Worm (Caenorhabditis elegans) whole organism, early embryonic: Measurements from ENCODE around the gene ape-1.

ENCODE experiments used
- B0310.2 ChIP-seq: sonication (generic microtip); optimal IDR thresholded peaks from 2 replicates; lab custom pipeline; 2016; ENCODE audit warnings: mild to moderate bottlenecking, missing genetic modification characterization, missing compliant biosample characterization
- aly-1 ChIP-seq: sonication (generic microtip); optimal IDR thresholded peaks from 2 replicates; lab custom pipeline; 2016; ENCODE audit warnings: missing genetic modification characterization, missing compliant biosample characterization
- ama-1 ChIP-seq: fragments of 150-350 bp; optimal IDR thresholded peaks from 2 replicates; lab custom pipeline; 2014
- ets-7 ChIP-seq: sonication (generic microtip); optimal IDR thresholded peaks from 2 replicates; lab custom pipeline; 2016; ENCODE audit warnings: missing genotype, missing genetic modification characterization, missing compliant biosample characterization
- flt-1 ChIP-seq: fragments of 200-800 bp; sonication (Bioruptor generic); IDR thresholded peaks from 2 replicates; pipeline ENCODE4 v1.3.6; 2022; ENCODE audit warnings: missing genetic modification characterization, missing compliant biosample characterization
- hmbx-1 ChIP-seq: sonication (generic microtip); optimal IDR thresholded peaks from 2 replicates; lab custom pipeline; 2016; ENCODE audit warnings: mild to moderate bottlenecking, missing genetic modification characterization, missing compliant biosample characterization
- hnd-1 ChIP-seq: sonication (generic microtip); optimal IDR thresholded peaks from 2 replicates; lab custom pipeline; 2016; ENCODE audit warnings: missing genetic modification characterization, missing compliant biosample characterization
- scrt-1 ChIP-seq: fragments of 200-800 bp; sonication (Bioruptor generic); IDR thresholded peaks from 2 replicates; pipeline ENCODE4 v1.3.6; 2022; ENCODE audit warnings: missing genetic modification characterization, missing compliant biosample characterization
- tra-4 ChIP-seq: sonication (generic microtip); optimal IDR thresholded peaks from 2 replicates; lab custom pipeline; 2017; ENCODE audit warnings: missing genetic modification characterization, missing compliant biosample characterization

ce11 chrV:11664875-11665384 lies 10.8 kb upstream of the ape-1 start, which contains the start of gene ceh-27:
- TF ChIP-seq B0310.2 (tag; lab: Kevin White, UChicago) (no peak), scrt-1 (GFP tag; lab: Robert Waterston, UW) (no peak), hmbx-1 (tag; lab: Kevin White, UChicago) (no peak), ama-1 (lab: Kevin White, UChicago) (no peak), aly-1 (no peak), hnd-1 (no peak), flt-1 (no peak), tra-4 (tag; lab: Kevin White, UChicago) (no peak), ets-7 (no peak)
